Worm (Caenorhabditis elegans) whole organism, L4 larva: Measurements from ENCODE around the gene K03A11.4.

ENCODE experiments used
- aha-1 ChIP-seq: fragments of 150-350 bp; peaks from one replicate; lab custom pipeline; 2014; ENCODE audit warnings: missing biosample characterization, missing genetic modification characterization
- lin-15B ChIP-seq: fragments of 150-350 bp; sonication (generic microtip); optimal IDR thresholded peaks from 3 replicates; lab custom pipeline; 2014; ENCODE audit warnings: missing biosample characterization, missing genetic modification characterization

- TF ChIP-seq lin-15B (no peak), aha-1 (no peak)
These were observed 32.0 kb downstream of the K03A11.4 start for ce11 chrX:13110004-13110403.
